In the genomic region with DNA sequence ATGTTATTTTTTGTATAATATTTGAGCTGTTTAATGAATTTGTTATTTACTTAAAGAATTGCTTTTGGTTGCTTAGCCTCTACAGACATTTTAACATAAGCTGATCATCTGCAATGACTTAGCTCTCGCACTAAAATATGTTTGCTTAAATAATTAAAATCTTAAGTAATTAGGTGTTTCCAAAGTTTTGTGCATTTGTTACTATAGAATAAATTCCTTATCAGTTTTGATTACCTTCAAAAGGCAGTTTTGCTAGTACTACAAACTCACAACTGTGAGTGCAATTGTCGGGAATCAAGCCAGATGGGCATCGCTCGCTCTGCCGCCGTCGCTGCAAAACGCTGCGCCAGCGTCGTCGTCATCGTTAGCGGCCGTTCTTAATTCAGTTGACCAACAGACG, we compare ENCODE assay signal across 3 fruit fly cellular contexts.
TF ChIP-seq lines count a peak whose summit lies in the region.

No protein-coding gene starts in this region.

- no peak for TF ChIP-seq CTCF in whole organism, embryonic (GFP tag; optimal IDR thresholded peaks at IDR 0.05; lab: Kevin White, UChicago)

TF ChIP-seq in whole organism, embryonic, 481 proteins besides CTCF, POLR2A, EP300 and RAD21:
- no peak for TF ChIP-seq pan (optimal IDR thresholded peaks at IDR 0.05; lab: Kevin White, UChicago)
- TF ChIP-seq pan (GFP tag; optimal IDR thresholded peaks at IDR 0.05 in 1 of 2, IDR thresholded peaks at IDR 0.05 in 1 of 2) = peak in 1 of 2 experiments; percentile 16
- no peak for TF ChIP-seq CG12104 (GFP tag; optimal IDR thresholded peaks at IDR 0.05; lab: Kevin White, UChicago)
- peak; percentile 0 for TF ChIP-seq CG9727 (GFP tag; optimal IDR thresholded peaks at IDR 0.05; lab: Kevin White, UChicago)
- no peak for TF ChIP-seq CG17829 (tag; optimal IDR thresholded peaks at IDR 0.05; lab: Kevin White, UChicago)
- TF ChIP-seq Sry-β (GFP tag; optimal IDR thresholded peaks at IDR 0.05; lab: Kevin White, UChicago) = peak; percentile 85
- TF ChIP-seq Sox100B (GFP tag; optimal IDR thresholded peaks at IDR 0.05; lab: Kevin White, UChicago) = peak; percentile 31
- peak; percentile 83 for TF ChIP-seq Adf1 (GFP tag; IDR thresholded peaks at IDR 0.05; lab: Robert Waterston, UW)
- TF ChIP-seq CG31365 (tag; optimal IDR thresholded peaks at IDR 0.05; lab: Kevin White, UChicago) = no peak
- TF ChIP-seq sim (GFP tag; IDR thresholded peaks at IDR 0.05; lab: Robert Waterston, UW) = peak; percentile 37; the same call in 1 of the 2 replicates
- peak; percentile 56 for TF ChIP-seq row (GFP tag; IDR thresholded peaks at IDR 0.05; lab: Robert Waterston, UW)
- TF ChIP-seq gem (tag; optimal IDR thresholded peaks at IDR 0.05; lab: Kevin White, UChicago) = peak; percentile 8
- peak; percentile 11 for TF ChIP-seq CG2678 (tag; optimal IDR thresholded peaks at IDR 0.05; lab: Kevin White, UChicago)
- TF ChIP-seq vvl (GFP tag; IDR thresholded peaks at IDR 0.05; lab: Robert Waterston, UW) = no peak
- TF ChIP-seq CoRest (tag; optimal IDR thresholded peaks at IDR 0.05; lab: Kevin White, UChicago) = peak; percentile 6
- no peak for TF ChIP-seq wek (GFP tag; optimal IDR thresholded peaks at IDR 0.05; lab: Kevin White, UChicago)
- peak; percentile 2 for TF ChIP-seq CG18262 (tag; optimal IDR thresholded peaks at IDR 0.05; lab: Kevin White, UChicago)
- TF ChIP-seq CG11504 (tag; optimal IDR thresholded peaks at IDR 0.05; lab: Kevin White, UChicago) = peak; percentile 21
- TF ChIP-seq D19B (GFP tag; optimal IDR thresholded peaks at IDR 0.05; lab: Kevin White, UChicago) = no peak
- no peak for TF ChIP-seq CG10274 (GFP tag; optimal IDR thresholded peaks at IDR 0.05; lab: Kevin White, UChicago)
- TF ChIP-seq dmrt99B (tag; optimal IDR thresholded peaks at IDR 0.05; lab: Kevin White, UChicago) = peak; percentile 8
- TF ChIP-seq sens (GFP tag; lab: Kevin White, UChicago) = no peak
- TF ChIP-seq Ets65A (GFP tag; lab: Kevin White, UChicago) = peak; percentile 7
- TF ChIP-seq CG7556 (GFP tag; optimal IDR thresholded peaks at IDR 0.05; lab: Kevin White, UChicago) = peak; percentile 12
- no peak for TF ChIP-seq sisA (GFP tag; IDR thresholded peaks at IDR 0.05; lab: Robert Waterston, UW)
- peak; percentile 33; the same call in 1 of the 3 replicates for TF ChIP-seq CG17361 (GFP tag; IDR thresholded peaks at IDR 0.05; lab: Robert Waterston, UW)
- TF ChIP-seq chif (GFP tag; optimal IDR thresholded peaks at IDR 0.05; lab: Kevin White, UChicago) = no peak
TF ChIP-seq in whole organism, embryonic: peak in this region for 16.

TF ChIP-seq in whole organism, prepupa, 60 proteins besides CTCF, POLR2A, EP300 and RAD21:
- TF ChIP-seq CG6808 (GFP tag; optimal IDR thresholded peaks at IDR 0.05; lab: Kevin White, UChicago) = no peak
- no peak for TF ChIP-seq vri (GFP tag; optimal IDR thresholded peaks at IDR 0.05; lab: Kevin White, UChicago)
- no peak for TF ChIP-seq Ets96B (tag; optimal IDR thresholded peaks at IDR 0.05; lab: Kevin White, UChicago)
- no peak for TF ChIP-seq Hr38 (GFP tag; optimal IDR thresholded peaks at IDR 0.05; lab: Kevin White, UChicago)
- TF ChIP-seq topi (GFP tag; optimal IDR thresholded peaks at IDR 0.05; lab: Kevin White, UChicago) = no peak
- no peak for TF ChIP-seq CG8319 (GFP tag; optimal IDR thresholded peaks at IDR 0.05; lab: Kevin White, UChicago)
- TF ChIP-seq net (GFP tag; optimal IDR thresholded peaks at IDR 0.05; lab: Kevin White, UChicago) = no peak
- no peak for TF ChIP-seq cyc (GFP tag; optimal IDR thresholded peaks at IDR 0.05; lab: Kevin White, UChicago)
- TF ChIP-seq CG6792 (GFP tag; optimal IDR thresholded peaks at IDR 0.05; lab: Kevin White, UChicago) = no peak
- TF ChIP-seq Hr4 (GFP tag; optimal IDR thresholded peaks at IDR 0.05; lab: Kevin White, UChicago) = no peak
- no peak for TF ChIP-seq CG15336 (GFP tag; IDR thresholded peaks at IDR 0.05; lab: Robert Waterston, UW)
- TF ChIP-seq eg (GFP tag; IDR thresholded peaks at IDR 0.05; lab: Robert Waterston, UW) = 0 out of 3 replicates have a peak, but pooled peaks have one; percentile 9
- TF ChIP-seq CG32006 (GFP tag; optimal IDR thresholded peaks at IDR 0.05; lab: Kevin White, UChicago) = peak; percentile 30
- TF ChIP-seq Eip93F (GFP tag; optimal IDR thresholded peaks at IDR 0.05; lab: Kevin White, UChicago) = no peak
- TF ChIP-seq lz (GFP tag; optimal IDR thresholded peaks at IDR 0.05; lab: Kevin White, UChicago) = no peak
- no peak for TF ChIP-seq CG16779 (tag; optimal IDR thresholded peaks at IDR 0.05; lab: Kevin White, UChicago)
- TF ChIP-seq CG7368 (GFP tag; optimal IDR thresholded peaks at IDR 0.05; lab: Kevin White, UChicago) = no peak
- TF ChIP-seq Sox102F (GFP tag; optimal IDR thresholded peaks at IDR 0.05; lab: Kevin White, UChicago) = no peak
- peak; percentile 43 for TF ChIP-seq svp (GFP tag; lab: Kevin White, UChicago)
- no peak for TF ChIP-seq CG6163 (GFP tag; IDR thresholded peaks at IDR 0.05; lab: Robert Waterston, UW)
- no peak for TF ChIP-seq Ets21C (GFP tag; optimal IDR thresholded peaks at IDR 0.05; lab: Kevin White, UChicago)
- no peak for TF ChIP-seq CG10669 (GFP tag; optimal IDR thresholded peaks at IDR 0.05; lab: Kevin White, UChicago)
- no peak for TF ChIP-seq esn (GFP tag; optimal IDR thresholded peaks at IDR 0.05; lab: Kevin White, UChicago)
- no peak for TF ChIP-seq Hr39 (GFP tag; optimal IDR thresholded peaks at IDR 0.05; lab: Kevin White, UChicago)
- TF ChIP-seq CG8119 (GFP tag; IDR thresholded peaks at IDR 0.05; lab: Robert Waterston, UW) = no peak
- TF ChIP-seq Gug (GFP tag; IDR thresholded peaks at IDR 0.05; lab: Robert Waterston, UW) = no peak
- TF ChIP-seq fd85E (GFP tag; optimal IDR thresholded peaks at IDR 0.05; lab: Kevin White, UChicago) = no peak
- TF ChIP-seq CG31627 (GFP tag; optimal IDR thresholded peaks at IDR 0.05; lab: Kevin White, UChicago) = no peak
- TF ChIP-seq CG6854 (GFP tag; optimal IDR thresholded peaks at IDR 0.05; lab: Kevin White, UChicago) = no peak
- peak; percentile 54 for TF ChIP-seq Eip78C (GFP tag; lab: Kevin White, UChicago)
- TF ChIP-seq salr (GFP tag; optimal IDR thresholded peaks at IDR 0.05; lab: Kevin White, UChicago) = no peak
- TF ChIP-seq Eip75B (GFP tag; optimal IDR thresholded peaks at IDR 0.05; lab: Kevin White, UChicago) = no peak
- no peak for TF ChIP-seq dac (GFP tag; optimal IDR thresholded peaks at IDR 0.05; lab: Kevin White, UChicago)
- no peak for TF ChIP-seq dsx (GFP tag; optimal IDR thresholded peaks at IDR 0.05; lab: Kevin White, UChicago; ENCODE audit: poor library complexity, severe bottlenecking)

TF ChIP-seq in whole organism, wandering third instar larva, 38 proteins besides CTCF, POLR2A, EP300 and RAD21:
- no peak for TF ChIP-seq sv (GFP tag; optimal IDR thresholded peaks at IDR 0.05; lab: Kevin White, UChicago)
- peak; percentile 70 for TF ChIP-seq Myc (optimal IDR thresholded peaks at IDR 0.05; lab: Kevin White, UChicago)
- TF ChIP-seq Dfd (GFP tag; optimal IDR thresholded peaks at IDR 0.05; lab: Kevin White, UChicago) = no peak
